Fruit fly (Drosophila melanogaster) whole organism, embryonic: ENCODE results near the gene CG43078.

Experiments used
- B-H1 ChIP-seq: fragments of 200-800 bp; sonication (Bioruptor generic); IDR thresholded peaks from 3 replicates; pipeline ENCODE4 v1.3.6; 2022; ENCODE audit warnings: missing biosample characterization, missing genetic modification characterization
- B-H2 ChIP-seq: fragments of 200-800 bp; sonication (Bioruptor generic); optimal IDR thresholded peaks from 2 replicates; lab custom pipeline; 2018; ENCODE audit warnings: missing biosample characterization, mild to moderate bottlenecking, missing genetic modification characterization
- BEAF-32 ChIP-seq: fragments of 200-800 bp; sonication (Bioruptor generic); optimal IDR thresholded peaks from 3 replicates; lab custom pipeline; 2017; ENCODE audit warnings: missing biosample characterization, missing genetic modification characterization, mild to moderate bottlenecking, moderate library complexity, missing genetic modification reagents
- C15 ChIP-seq: fragments of 200-800 bp; sonication (Bioruptor generic); IDR thresholded peaks from 3 replicates; pipeline ENCODE4 v1.3.6; 2022; ENCODE audit warnings: missing biosample characterization, missing genetic modification characterization
- CG10267 ChIP-seq: fragments of 200-800 bp; sonication (Bioruptor generic); optimal IDR thresholded peaks from 2 replicates; lab custom pipeline; 2018; ENCODE audit warnings: missing biosample characterization, mild to moderate bottlenecking, missing genetic modification characterization, moderate library complexity
- CG10462 ChIP-seq: fragments of 200-800 bp; sonication (Bioruptor generic); optimal IDR thresholded peaks from 2 replicates; lab custom pipeline; 2016; ENCODE audit warnings: missing biosample characterization, missing genetic modification characterization
- CG12155 ChIP-seq: fragments of 200-800 bp; sonication (Bioruptor generic); optimal IDR thresholded peaks from 3 replicates; lab custom pipeline; 2016; ENCODE audit warnings: missing biosample characterization, missing genetic modification characterization
- CG12391 ChIP-seq: fragments of 200-800 bp; sonication (Bioruptor generic); optimal IDR thresholded peaks from 3 replicates; lab custom pipeline; 2018; ENCODE audit warnings: missing biosample characterization, mild to moderate bottlenecking, missing genetic modification characterization, moderate library complexity
- CG13624 ChIP-seq: fragments of 200-800 bp; sonication (Bioruptor generic); optimal IDR thresholded peaks from 2 replicates; lab custom pipeline; 2016; ENCODE audit warnings: missing biosample characterization, missing genetic modification characterization
- CG15073 ChIP-seq: fragments of 200-800 bp; sonication (Bioruptor generic); optimal IDR thresholded peaks from 2 replicates; lab custom pipeline; 2016; ENCODE audit warnings: missing biosample characterization, missing genetic modification characterization
- CG17802 ChIP-seq: fragments of 200-800 bp; sonication (Bioruptor generic); optimal IDR thresholded peaks from 2 replicates; lab custom pipeline; 2018; ENCODE audit warnings: missing biosample characterization, mild to moderate bottlenecking, missing genetic modification characterization, moderate library complexity
- CG18011 ChIP-seq: fragments of 200-800 bp; sonication (Bioruptor generic); optimal IDR thresholded peaks from 2 replicates; lab custom pipeline; 2017; ENCODE audit warnings: missing biosample characterization, missing genetic modification characterization, mild to moderate bottlenecking, moderate library complexity, missing genotype
- CG1832 ChIP-seq: fragments of 200-800 bp; sonication (Bioruptor generic); optimal IDR thresholded peaks from 2 replicates; lab custom pipeline; 2017; ENCODE audit warnings: missing biosample characterization, mild to moderate bottlenecking, missing genetic modification characterization, inconsistent platforms
- CG2678 ChIP-seq: fragments of 200-800 bp; sonication (Bioruptor generic); optimal IDR thresholded peaks from 3 replicates; lab custom pipeline; 2019; ENCODE audit warnings: missing biosample characterization, mild to moderate bottlenecking, missing genetic modification characterization, moderate library complexity
- CG2712 ChIP-seq: fragments of 200-800 bp; optimal IDR thresholded peaks from 3 replicates; lab custom pipeline; 2019; ENCODE audit warnings: missing biosample characterization, mild to moderate bottlenecking, missing genetic modification characterization, moderate library complexity
- CG30403 ChIP-seq: fragments of 200-800 bp; sonication (Bioruptor generic); optimal IDR thresholded peaks from 3 replicates; lab custom pipeline; 2016; ENCODE audit warnings: missing biosample characterization, missing genetic modification characterization
- CG3726 ChIP-seq: fragments of 200-800 bp; sonication (Bioruptor generic); IDR thresholded peaks from 3 replicates; pipeline ENCODE4, ENCODE4 v1.3.6; 2022; ENCODE audit warnings: missing biosample characterization, missing genetic modification characterization
- CG5180 ChIP-seq: fragments of 200-800 bp; sonication (Bioruptor generic); optimal IDR thresholded peaks from 3 replicates; lab custom pipeline; 2017; ENCODE audit warnings: missing biosample characterization, missing genetic modification characterization, mild to moderate bottlenecking, moderate library complexity, missing genetic modification reagents
- CG9727 ChIP-seq: fragments of 200-800 bp; sonication (Bioruptor generic); optimal IDR thresholded peaks from 3 replicates; lab custom pipeline; 2017; ENCODE audit warnings: missing biosample characterization, mild to moderate bottlenecking, missing genetic modification characterization
- E2f2 ChIP-seq: fragments of 200-800 bp; sonication (Bioruptor generic); IDR thresholded peaks from 2 replicates; pipeline ENCODE4 v1.3.6; 2022; ENCODE audit warnings: missing biosample characterization, missing genetic modification characterization
- H15 ChIP-seq: fragments of 200-800 bp; sonication (Bioruptor generic); IDR thresholded peaks from 3 replicates; pipeline ENCODE4 v1.3.6; 2022; ENCODE audit warnings: missing biosample characterization, missing genetic modification characterization
- Lim3 ChIP-seq: fragments of 200-800 bp; sonication (Bioruptor generic); IDR thresholded peaks from 2 replicates; pipeline ENCODE4 v1.3.6; 2022; ENCODE audit warnings: missing biosample characterization, missing genetic modification characterization
- MBD-R2 ChIP-seq: fragments of 200-800 bp; sonication (Bioruptor generic); IDR thresholded peaks from 2 replicates; pipeline ENCODE4 v1.3.6; 2022; ENCODE audit warnings: missing biosample characterization, missing genetic modification characterization
- MTF-1 ChIP-seq: fragments of 200-800 bp; sonication (Bioruptor generic); optimal IDR thresholded peaks from 2 replicates; lab custom pipeline; 2018; ENCODE audit warnings: missing biosample characterization, mild to moderate bottlenecking, missing genetic modification characterization, borderline replicate concordance
- Med ChIP-seq: fragments of 200-800 bp; sonication (Bioruptor generic); peaks from one replicate; lab custom pipeline; 2016; ENCODE audit warnings: missing biosample characterization, missing genetic modification characterization, mild to moderate bottlenecking, inconsistent platforms, moderate library complexity
- Meics ChIP-seq: fragments of 200-800 bp; sonication (Bioruptor generic); optimal IDR thresholded peaks from 2 replicates; lab custom pipeline; 2017; ENCODE audit warnings: missing biosample characterization, mild to moderate bottlenecking, missing genetic modification characterization
- NC2β ChIP-seq: fragments of 200-800 bp; sonication (Bioruptor generic); optimal IDR thresholded peaks from 2 replicates; lab custom pipeline; 2016; ENCODE audit warnings: missing biosample characterization, missing genetic modification characterization
- Nf-YC ChIP-seq: fragments of 200-800 bp; optimal IDR thresholded peaks from 3 replicates; lab custom pipeline; 2019; ENCODE audit warnings: missing biosample characterization, mild to moderate bottlenecking, missing genetic modification characterization, moderate library complexity
- Opbp ChIP-seq: fragments of 200-800 bp; sonication (Bioruptor generic); IDR thresholded peaks from 3 replicates; pipeline ENCODE4 v1.3.6; 2022; ENCODE audit warnings: missing biosample characterization, missing genetic modification characterization; ENCODE audit not compliant: partially characterized antibody
- al ChIP-seq: fragments of 200-800 bp; sonication (Bioruptor generic); IDR thresholded peaks from 2 replicates; pipeline ENCODE4 v1.3.6; 2022; ENCODE audit warnings: missing biosample characterization, missing genetic modification characterization
- bab2 ChIP-seq: fragments of 200-800 bp; sonication (Bioruptor generic); optimal IDR thresholded peaks from 2 replicates; lab custom pipeline; 2016; ENCODE audit warnings: missing biosample characterization, missing genetic modification characterization
- ci ChIP-seq: fragments of 200-800 bp; sonication (Bioruptor generic); IDR thresholded peaks from 3 replicates; pipeline ENCODE4 v1.3.6; 2022; ENCODE audit warnings: missing biosample characterization, missing genetic modification characterization
- hth ChIP-seq: fragments of >200 bp; optimal IDR thresholded peaks from 2 replicates; lab custom pipeline; 2017; ENCODE audit warnings: inconsistent platforms
- insv ChIP-seq, 2 experiments: fragments of 200-800 bp; sonication (Bioruptor generic); optimal IDR thresholded peaks; 3 replicates each; lab custom pipeline; 2016 to 2018; ENCODE audit warnings: missing biosample characterization in 2 of 2, missing genetic modification characterization in 2 of 2
- nom ChIP-seq: fragments of 200-800 bp; sonication (Bioruptor generic); optimal IDR thresholded peaks from 2 replicates; lab custom pipeline; 2017; ENCODE audit warnings: missing biosample characterization, missing genetic modification characterization, mild to moderate bottlenecking, moderate library complexity, missing genetic modification reagents
- org-1 ChIP-seq: fragments of 200-800 bp; sonication (Bioruptor generic); optimal IDR thresholded peaks from 2 replicates; lab custom pipeline; 2017; ENCODE audit warnings: missing biosample characterization, missing genetic modification characterization
- otp ChIP-seq: fragments of 200-800 bp; sonication (Bioruptor generic); IDR thresholded peaks from 3 replicates; pipeline ENCODE4, ENCODE4 v1.3.6; 2022; ENCODE audit warnings: missing biosample characterization, missing genetic modification characterization
- pfk ChIP-seq: fragments of 200-800 bp; sonication (Bioruptor generic); optimal IDR thresholded peaks from 2 replicates; lab custom pipeline; 2018; ENCODE audit warnings: missing biosample characterization, mild to moderate bottlenecking, missing genetic modification characterization, moderate library complexity
- phol ChIP-seq: fragments of 200-800 bp; sonication (Bioruptor generic); optimal IDR thresholded peaks from 3 replicates; lab custom pipeline; 2018; ENCODE audit warnings: missing biosample characterization, mild to moderate bottlenecking, missing genetic modification characterization, moderate library complexity
- pnt ChIP-seq: fragments of 200-800 bp; sonication (Bioruptor generic); optimal IDR thresholded peaks from 3 replicates; lab custom pipeline; 2016; ENCODE audit warnings: missing biosample characterization, missing genetic modification characterization
- psq ChIP-seq: fragments of 200-800 bp; sonication (Bioruptor generic); optimal IDR thresholded peaks from 2 replicates; lab custom pipeline; 2017; ENCODE audit warnings: missing biosample characterization, missing genetic modification characterization
- rib ChIP-seq: fragments of 200-800 bp; sonication (Bioruptor generic); IDR thresholded peaks from 2 replicates; pipeline ENCODE4 v1.3.6; 2022; ENCODE audit warnings: missing biosample characterization, missing genetic modification characterization
- sens ChIP-seq: fragments of 200-800 bp; sonication (Bioruptor generic); peaks from one replicate; lab custom pipeline; 2016; ENCODE audit warnings: missing biosample characterization, missing genetic modification characterization
- stc ChIP-seq: fragments of 200-800 bp; sonication (Bioruptor generic); IDR thresholded peaks from 2 replicates; pipeline ENCODE4 v1.3.6; 2022; ENCODE audit warnings: missing biosample characterization, missing genetic modification characterization
- sug ChIP-seq: fragments of 200-800 bp; optimal IDR thresholded peaks from 2 replicates; lab custom pipeline; 2019; ENCODE audit warnings: missing biosample characterization, mild to moderate bottlenecking, missing genetic modification characterization, moderate library complexity
- tx ChIP-seq: fragments of 200-800 bp; sonication (Bioruptor generic); optimal IDR thresholded peaks from 2 replicates; lab custom pipeline; 2016; ENCODE audit warnings: missing biosample characterization, missing genetic modification characterization
- vfl ChIP-seq: fragments of 200-800 bp; sonication (Bioruptor generic); optimal IDR thresholded peaks from 2 replicates; lab custom pipeline; 2016; ENCODE audit warnings: missing biosample characterization, missing genetic modification characterization
- z ChIP-seq: fragments of 200-800 bp; sonication (Bioruptor generic); IDR thresholded peaks from 3 replicates; pipeline ENCODE4 v1.3.6; 2022; ENCODE audit warnings: missing biosample characterization, missing genetic modification characterization

CG43078 gene

DNA sequence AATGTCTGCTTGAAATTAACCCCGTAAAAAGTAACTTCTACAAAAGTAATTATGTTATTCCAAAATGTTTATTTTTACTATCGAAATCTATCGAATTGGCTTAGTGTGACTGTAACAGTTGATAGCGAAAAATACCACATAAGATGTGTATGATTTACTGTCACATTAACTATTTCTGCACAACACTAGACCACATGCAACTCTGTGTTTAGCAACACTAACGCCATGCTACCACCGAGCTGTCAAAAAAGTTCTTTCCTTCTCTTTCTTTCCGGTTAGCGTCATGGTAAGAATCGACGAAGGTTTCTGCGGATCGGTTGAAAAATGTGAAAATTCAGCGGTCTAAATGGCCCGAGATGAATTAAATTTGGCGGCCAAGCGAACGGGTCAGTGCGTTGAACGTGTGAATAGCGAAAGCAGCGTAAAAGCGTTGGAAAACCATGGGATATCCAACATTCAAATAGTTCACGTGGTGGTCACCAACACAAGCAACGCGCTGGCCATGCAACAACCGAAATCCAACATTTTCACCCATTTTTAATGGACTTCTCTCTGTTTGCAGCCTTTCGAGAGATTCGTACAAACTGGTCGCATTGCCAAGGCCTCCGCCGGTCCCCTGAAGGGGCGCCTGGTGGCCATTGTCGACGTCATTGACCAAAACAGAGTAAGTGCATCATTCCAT, 24.3 kb downstream of the CG43078 start, which contains the start of the genes Nelf-E and RpL14 (continued):
- peak; percentile 99 for TF ChIP-seq sens (GFP tag; lab: Kevin White, UChicago)
- TF ChIP-seq CG15073 (GFP tag; lab: Kevin White, UChicago): no peak
- TF ChIP-seq CG2678 (tag; lab: Kevin White, UChicago): peak; percentile 88
- TF ChIP-seq insv (GFP tag; optimal IDR thresholded peaks at IDR 0.05; lab: Kevin White, UChicago): peak in 1 of 2 experiments; percentile 83
- TF ChIP-seq CG1832 (GFP tag; lab: Kevin White, UChicago): peak; percentile 55
- TF ChIP-seq tx: peak; percentile 90
- peak; percentile 61; the same call in 1 of the 3 replicates for TF ChIP-seq Opbp
- TF ChIP-seq Nf-YC: peak; percentile 83
- TF ChIP-seq Lim3 (GFP tag; lab: Robert Waterston, UW): 0 out of 2 replicates have a peak, but pooled peaks have one; percentile 42
- TF ChIP-seq CG17802 (tag; lab: Kevin White, UChicago): peak; percentile 90
- TF ChIP-seq NC2β (GFP tag; lab: Kevin White, UChicago): peak; percentile 100
- TF ChIP-seq z: peak; percentile 68; the same call in 2 of the 3 replicates
- peak; percentile 97 for TF ChIP-seq CG9727 (GFP tag; lab: Kevin White, UChicago)
- TF ChIP-seq BEAF-32 (GFP tag; lab: Kevin White, UChicago): peak; percentile 67
- TF ChIP-seq Med (GFP tag; lab: Kevin White, UChicago): peak; percentile 100
- peak; percentile 88 for TF ChIP-seq CG12155 (GFP tag; lab: Kevin White, UChicago)

DNA sequence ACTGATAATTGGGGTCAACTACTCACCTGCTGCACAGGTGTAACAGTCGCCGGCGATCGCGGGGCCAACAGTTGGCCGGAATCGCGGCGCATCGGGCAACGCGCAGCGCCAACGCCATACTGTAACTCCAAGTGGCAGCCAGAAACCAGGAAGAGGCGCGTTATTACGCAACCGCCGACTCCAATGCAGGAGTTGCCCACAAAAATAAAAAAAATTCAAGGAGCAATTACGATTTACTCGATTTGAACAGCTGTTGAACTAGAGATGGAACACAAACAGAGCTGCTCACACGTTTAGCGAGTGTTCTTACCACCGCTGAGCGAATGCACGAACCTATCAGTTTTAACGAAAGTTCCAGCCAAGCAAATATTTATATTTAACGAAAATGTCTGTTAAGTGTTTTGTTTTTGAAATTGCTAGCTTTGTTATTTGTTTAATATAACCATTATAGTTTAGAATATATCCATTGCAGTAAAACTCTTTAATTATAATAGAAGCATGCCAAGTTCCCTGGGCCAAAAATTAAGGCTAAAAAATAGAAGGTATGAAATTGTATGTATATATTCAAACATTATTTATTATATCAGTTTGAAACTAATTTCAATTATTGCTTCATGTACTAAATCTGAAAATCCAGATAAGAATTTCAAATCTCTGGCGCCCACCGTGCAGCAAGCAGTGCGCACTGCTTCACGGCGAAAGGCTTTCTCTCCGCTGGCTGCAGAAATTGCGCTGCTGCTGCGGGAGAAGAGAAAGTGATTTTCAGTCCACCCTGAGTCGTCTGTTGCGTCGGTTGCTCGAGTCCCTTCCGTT, 27.5 kb downstream of the CG43078 start, which contains the start of the genes CG5989 and CG6282:
Gene CG5989 (minus strand): TSS at position 270 of the 813 bp plus-strand sequence.
Gene CG6282 (plus strand): TSS at position 778 of the 813 bp plus-strand sequence.
- TF ChIP-seq E2f2 (GFP tag; lab: Robert Waterston, UW): peak; percentile 70
- no peak for TF ChIP-seq CG18011 (GFP tag; lab: Kevin White, UChicago)
- TF ChIP-seq phol: peak; percentile 30
- TF ChIP-seq H15 (GFP tag; lab: Robert Waterston, UW): no peak
- no peak for TF ChIP-seq MTF-1 (GFP tag; lab: Kevin White, UChicago)
- TF ChIP-seq pnt (GFP tag; lab: Kevin White, UChicago): no peak
- TF ChIP-seq CG13624 (GFP tag; lab: Kevin White, UChicago): peak; percentile 11
- TF ChIP-seq CG3726 (GFP tag; lab: Robert Waterston, UW): no peak
- no peak for TF ChIP-seq bab2
- TF ChIP-seq otp: peak; percentile 53; the same call in 1 of the 3 replicates
- no peak for TF ChIP-seq pfk (GFP tag; lab: Kevin White, UChicago)
- no peak for TF ChIP-seq B-H2 (GFP tag; lab: Kevin White, UChicago)
- peak; percentile 53 for TF ChIP-seq CG30403
- no peak for TF ChIP-seq stc (GFP tag; lab: Robert Waterston, UW)
- TF ChIP-seq vfl (GFP tag; lab: Kevin White, UChicago): peak; percentile 3
- no peak for TF ChIP-seq Meics
- TF ChIP-seq org-1 (GFP tag; lab: Kevin White, UChicago): peak; percentile 13
- peak; percentile 99 for TF ChIP-seq MBD-R2
- no peak for TF ChIP-seq al
- TF ChIP-seq sug (tag; lab: Kevin White, UChicago): peak; percentile 53
- TF ChIP-seq CG5180 (GFP tag; lab: Kevin White, UChicago): no peak
- TF ChIP-seq rib (GFP tag; lab: Robert Waterston, UW): no peak
- TF ChIP-seq psq (GFP tag; lab: Kevin White, UChicago): no peak
- TF ChIP-seq CG12391 (tag; lab: Kevin White, UChicago): peak; percentile 65
- no peak for TF ChIP-seq C15 (GFP tag; lab: Robert Waterston, UW)
- TF ChIP-seq hth: no peak
- TF ChIP-seq CG2712 (tag; lab: Kevin White, UChicago): peak; percentile 24
- peak; percentile 49 for TF ChIP-seq CG10267 (tag; lab: Kevin White, UChicago)
- peak; percentile 38 for TF ChIP-seq CG10462 (GFP tag; lab: Kevin White, UChicago)
- TF ChIP-seq nom (GFP tag; lab: Kevin White, UChicago): no peak
- no peak for TF ChIP-seq B-H1 (GFP tag; lab: Robert Waterston, UW)
- peak; percentile 35; the same call in 2 of the 3 replicates for TF ChIP-seq ci (GFP tag; lab: Robert Waterston, UW)
